Worm (Caenorhabditis elegans) whole organism, L2 larva: Measurements from ENCODE around the gene F14F8.8.
"Not testable (repeated sequence)": the region's sequence is repeated elsewhere in the genome, so short reads cannot be mapped to it uniquely, and the experiment has no call there.

Source experiments
- blmp-1 ChIP-seq: sonication (generic microtip); optimal IDR thresholded peaks from 2 replicates; lab custom pipeline; 2017; ENCODE audit warnings: missing genetic modification characterization, mild to moderate bottlenecking, missing compliant biosample characterization, antibody characterized with exemption, moderate library complexity; ENCODE audit not compliant: insufficient read depth
- egl-27 ChIP-seq: sonication (generic microtip); optimal IDR thresholded peaks from 3 replicates; lab custom pipeline; 2017; ENCODE audit warnings: missing biosample characterization, missing genetic modification reagents, missing genetic modification characterization
- elt-3 ChIP-seq: sonication (generic microtip); optimal IDR thresholded peaks from 2 replicates; lab custom pipeline; 2017; ENCODE audit warnings: missing biosample characterization, missing genetic modification characterization
- fos-1 ChIP-seq: fragments of 150-350 bp; optimal IDR thresholded peaks from 2 replicates; lab custom pipeline; 2014; ENCODE audit warnings: missing biosample characterization, missing genetic modification characterization
- lin-13 ChIP-seq: fragments of 150-350 bp; optimal IDR thresholded peaks from 2 replicates; lab custom pipeline; 2014; ENCODE audit warnings: missing biosample characterization, missing genetic modification reagents, missing genetic modification characterization
- lin-39 ChIP-seq: fragments of 150-350 bp; optimal IDR thresholded peaks from 2 replicates; lab custom pipeline; 2014; ENCODE audit warnings: missing biosample characterization, missing genetic modification reagents, missing genetic modification characterization
- nhr-11 ChIP-seq: fragments of 150-350 bp; optimal IDR thresholded peaks from 2 replicates; lab custom pipeline; 2014; ENCODE audit warnings: missing biosample characterization, missing genetic modification characterization
- nhr-12 ChIP-seq: fragments of 150-350 bp; optimal IDR thresholded peaks from 2 replicates; lab custom pipeline; 2014; ENCODE audit warnings: missing biosample characterization, missing genetic modification characterization
- unc-39 ChIP-seq: fragments of 150-350 bp; optimal IDR thresholded peaks from 2 replicates; lab custom pipeline; 2014; ENCODE audit warnings: missing biosample characterization, missing genetic modification characterization
- unc-62 ChIP-seq: fragments of 150-350 bp; optimal IDR thresholded peaks from 2 replicates; lab custom pipeline; 2014; ENCODE audit warnings: missing biosample characterization, missing genetic modification reagents, missing genetic modification characterization

DNA sequence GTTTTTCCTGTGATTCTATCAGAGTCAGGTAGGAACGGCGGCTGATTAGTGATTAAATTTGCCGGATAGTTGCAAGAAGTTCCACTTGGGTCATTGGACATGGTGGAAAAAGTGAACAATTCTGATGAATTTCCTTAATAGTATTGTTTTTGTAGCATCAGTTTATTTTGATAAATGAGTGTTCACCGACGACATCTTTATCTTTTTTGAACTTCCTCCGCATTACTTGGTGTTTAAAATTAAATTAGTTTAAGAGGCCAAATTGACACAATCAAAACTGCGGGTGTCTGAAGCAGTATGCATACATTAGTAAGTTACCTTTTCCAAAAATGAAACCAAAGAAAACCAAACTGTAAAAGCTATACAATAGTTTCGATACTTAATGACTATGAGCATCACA lies 22.9 kb downstream of the F14F8.8 start, which contains the start of gene W06G6.11:
- not testable (repeated sequence) for TF ChIP-seq nhr-11; elt-3; fos-1; nhr-12 (tag; lab: Kevin White, UChicago); lin-13 (GFP tag; lab: Kevin White, UChicago); blmp-1; lin-39; unc-39 (tag; lab: Kevin White, UChicago); egl-27 (tag; lab: Kevin White, UChicago); unc-62 (GFP tag; lab: Kevin White, UChicago)
